Fruit fly (Drosophila melanogaster) whole organism, embryonic: ENCODE results near the gene CG11052.
A peak's percentile ranks its signal among the peaks of the same experiment; 100 is the strongest.

Experiments
- Aef1 ChIP-seq: fragments of 200-800 bp; sonication (Bioruptor generic); IDR thresholded peaks from 3 replicates; pipeline ENCODE4 v1.3.6; 2022; ENCODE audit warnings: missing biosample characterization, missing genetic modification characterization
- BEAF-32 ChIP-seq: fragments of 200-800 bp; sonication (Bioruptor generic); optimal IDR thresholded peaks from 3 replicates; lab custom pipeline; 2017; ENCODE audit warnings: missing biosample characterization, missing genetic modification characterization, mild to moderate bottlenecking, moderate library complexity, missing genetic modification reagents
- Bgb ChIP-seq: fragments of 200-800 bp; sonication (Bioruptor generic); IDR thresholded peaks from 2 replicates; pipeline ENCODE4 v1.3.6; 2022; ENCODE audit warnings: missing biosample characterization, missing genetic modification characterization; ENCODE audit not compliant: partially characterized antibody
- CG10366 ChIP-seq: fragments of 200-800 bp; sonication (Bioruptor generic); IDR thresholded peaks from 2 replicates; pipeline ENCODE4 v1.3.6; 2022; ENCODE audit warnings: missing biosample characterization, missing genetic modification characterization
- CG10431 ChIP-seq: fragments of 200-800 bp; sonication (Bioruptor generic); optimal IDR thresholded peaks from 3 replicates; lab custom pipeline; 2018; ENCODE audit warnings: missing biosample characterization, mild to moderate bottlenecking, missing genetic modification characterization
- CG11093 ChIP-seq: fragments of 200-800 bp; sonication (Bioruptor generic); IDR thresholded peaks from 3 replicates; pipeline ENCODE4 v1.3.6; 2022; ENCODE audit warnings: missing biosample characterization, missing genetic modification characterization
- CG11398 ChIP-seq: fragments of 200-800 bp; sonication (Bioruptor generic); optimal IDR thresholded peaks from 2 replicates; lab custom pipeline; 2016; ENCODE audit warnings: missing biosample characterization, missing genetic modification characterization
- CG11456 ChIP-seq: fragments of 200-800 bp; sonication (Bioruptor generic); IDR thresholded peaks from 3 replicates; pipeline ENCODE4 v1.3.6; 2022; ENCODE audit warnings: missing biosample characterization, missing genetic modification characterization
- CG12219 ChIP-seq: fragments of 200-800 bp; sonication (Bioruptor generic); optimal IDR thresholded peaks from 3 replicates; lab custom pipeline; 2018; ENCODE audit warnings: missing biosample characterization, mild to moderate bottlenecking, missing genetic modification characterization
- CG12769 ChIP-seq: fragments of 200-800 bp; sonication (Bioruptor generic); optimal IDR thresholded peaks from 2 replicates; lab custom pipeline; 2019; ENCODE audit warnings: missing biosample characterization, mild to moderate bottlenecking, missing genetic modification characterization, moderate library complexity
- CG13424 ChIP-seq: fragments of 200-800 bp; sonication (Bioruptor generic); optimal IDR thresholded peaks from 2 replicates; lab custom pipeline; 2019; ENCODE audit warnings: missing biosample characterization, mild to moderate bottlenecking, missing genetic modification characterization, moderate library complexity
- CG14965 ChIP-seq: fragments of 200-800 bp; sonication (Bioruptor generic); optimal IDR thresholded peaks from 2 replicates; lab custom pipeline; 2016; ENCODE audit warnings: missing biosample characterization, missing genetic modification characterization, borderline replicate concordance
- CG2678 ChIP-seq: fragments of 200-800 bp; sonication (Bioruptor generic); optimal IDR thresholded peaks from 3 replicates; lab custom pipeline; 2019; ENCODE audit warnings: missing biosample characterization, mild to moderate bottlenecking, missing genetic modification characterization, moderate library complexity
- CG30431 ChIP-seq: fragments of 200-800 bp; sonication (Bioruptor generic); optimal IDR thresholded peaks from 2 replicates; lab custom pipeline; 2017; ENCODE audit warnings: missing biosample characterization, missing genetic modification characterization
- CG34376 ChIP-seq: fragments of 200-800 bp; sonication (Bioruptor generic); optimal IDR thresholded peaks from 2 replicates; lab custom pipeline; 2018; ENCODE audit warnings: missing biosample characterization, mild to moderate bottlenecking, missing genetic modification characterization
- CG4617 ChIP-seq: fragments of 200-800 bp; sonication (Bioruptor generic); optimal IDR thresholded peaks from 3 replicates; lab custom pipeline; 2016; ENCODE audit warnings: missing biosample characterization, missing genetic modification characterization, borderline replicate concordance
- CG6791 ChIP-seq: fragments of 200-800 bp; sonication (Bioruptor generic); IDR thresholded peaks from 3 replicates; pipeline ENCODE4 v1.3.6; 2022; ENCODE audit warnings: missing biosample characterization, missing genetic modification characterization; ENCODE audit not compliant: partially characterized antibody
- CG8388 ChIP-seq: fragments of 200-800 bp; sonication (Bioruptor generic); optimal IDR thresholded peaks from 2 replicates; lab custom pipeline; 2019; ENCODE audit warnings: missing biosample characterization, mild to moderate bottlenecking, missing genetic modification characterization, moderate library complexity
- CG9797 ChIP-seq: fragments of 200-800 bp; sonication (Bioruptor generic); optimal IDR thresholded peaks from 3 replicates; lab custom pipeline; 2018; ENCODE audit warnings: missing biosample characterization, mild to moderate bottlenecking, missing genetic modification characterization
- CG9876 ChIP-seq: fragments of 200-800 bp; sonication (Bioruptor generic); optimal IDR thresholded peaks from 2 replicates; lab custom pipeline; 2016; ENCODE audit warnings: missing biosample characterization, missing genetic modification characterization
- Chrac-16 ChIP-seq: fragments of 200-800 bp; sonication (Bioruptor generic); optimal IDR thresholded peaks from 3 replicates; lab custom pipeline; 2016; ENCODE audit warnings: missing biosample characterization, missing genetic modification characterization
- CrebB ChIP-seq: fragments of 200-800 bp; sonication (Bioruptor generic); optimal IDR thresholded peaks from 3 replicates; lab custom pipeline; 2018; ENCODE audit warnings: missing biosample characterization, mild to moderate bottlenecking, missing genetic modification characterization
- Fer3 ChIP-seq: fragments of 200-800 bp; sonication (Bioruptor generic); optimal IDR thresholded peaks from 2 replicates; lab custom pipeline; 2018; ENCODE audit warnings: missing biosample characterization, mild to moderate bottlenecking, missing genetic modification characterization, moderate library complexity
- H2.0 ChIP-seq: fragments of 200-800 bp; sonication (Bioruptor generic); IDR thresholded peaks from 2 replicates; pipeline ENCODE4 v1.3.6; 2022; ENCODE audit warnings: missing biosample characterization, missing genetic modification characterization
- HmgZ ChIP-seq: fragments of 200-800 bp; sonication (Bioruptor generic); optimal IDR thresholded peaks from 2 replicates; lab custom pipeline; 2018; ENCODE audit warnings: missing biosample characterization, mild to moderate bottlenecking, missing genetic modification characterization
- Hr3 ChIP-seq: fragments of 200-800 bp; sonication (Bioruptor generic); optimal IDR thresholded peaks from 3 replicates; lab custom pipeline; 2016; ENCODE audit warnings: missing biosample characterization, missing genetic modification characterization
- MBD-R2 ChIP-seq: fragments of 200-800 bp; sonication (Bioruptor generic); IDR thresholded peaks from 2 replicates; pipeline ENCODE4 v1.3.6; 2022; ENCODE audit warnings: missing biosample characterization, missing genetic modification characterization
- Meics ChIP-seq: fragments of 200-800 bp; sonication (Bioruptor generic); optimal IDR thresholded peaks from 2 replicates; lab custom pipeline; 2017; ENCODE audit warnings: missing biosample characterization, mild to moderate bottlenecking, missing genetic modification characterization
- Xrp1 ChIP-seq: fragments of 200-800 bp; sonication (Bioruptor generic); IDR thresholded peaks from 2 replicates; pipeline ENCODE4 v1.3.6; 2022; ENCODE audit warnings: missing biosample characterization, missing genetic modification characterization
- YL-1 ChIP-seq: fragments of 200-800 bp; sonication (Bioruptor generic); optimal IDR thresholded peaks from 3 replicates; lab custom pipeline; 2017; ENCODE audit warnings: missing biosample characterization, mild to moderate bottlenecking, missing genetic modification characterization
- bbx ChIP-seq: fragments of 200-800 bp; sonication (Bioruptor generic); IDR thresholded peaks from 2 replicates; pipeline ENCODE4 v1.3.6; 2022; ENCODE audit warnings: missing biosample characterization, missing genetic modification characterization; ENCODE audit not compliant: partially characterized antibody
- bigmax ChIP-seq: fragments of 200-800 bp; sonication (Bioruptor generic); optimal IDR thresholded peaks from 2 replicates; lab custom pipeline; 2018; ENCODE audit warnings: missing biosample characterization, mild to moderate bottlenecking, missing genetic modification characterization
- cg ChIP-seq: fragments of 200-800 bp; sonication (Bioruptor generic); optimal IDR thresholded peaks from 3 replicates; lab custom pipeline; 2019; ENCODE audit warnings: missing biosample characterization, mild to moderate bottlenecking, missing genetic modification characterization, moderate library complexity
- crp ChIP-seq, 2 experiments: fragments of 200-800 bp; sonication (Bioruptor generic); optimal IDR thresholded peaks; 2 replicates in 1 of 2; 3 replicates in 1 of 2; lab custom pipeline; 2017; ENCODE audit warnings: missing biosample characterization in 2 of 2, missing genetic modification characterization in 2 of 2, mild to moderate bottlenecking in 1 of 2, moderate library complexity in 1 of 2
- dysf ChIP-seq: fragments of 200-800 bp; sonication (Bioruptor generic); IDR thresholded peaks from 3 replicates; pipeline ENCODE4 v1.3.6; 2022; ENCODE audit warnings: missing biosample characterization, missing genetic modification characterization
- eve ChIP-seq, 2 experiments: fragments of >200 bp; optimal IDR thresholded peaks; 2 replicates each; lab custom pipeline; 2017; ENCODE audit warnings: missing biosample characterization in 2 of 2, missing genetic modification characterization in 2 of 2
- fd64A ChIP-seq: fragments of 200-800 bp; sonication (Bioruptor generic); optimal IDR thresholded peaks from 3 replicates; lab custom pipeline; 2018; ENCODE audit warnings: missing biosample characterization, mild to moderate bottlenecking, missing genetic modification characterization
- grau ChIP-seq: fragments of 200-800 bp; optimal IDR thresholded peaks from 3 replicates; lab custom pipeline; 2019; ENCODE audit warnings: missing biosample characterization, mild to moderate bottlenecking, missing genetic modification characterization, moderate library complexity
- grn ChIP-seq: fragments of 200-800 bp; sonication (Bioruptor generic); optimal IDR thresholded peaks from 3 replicates; lab custom pipeline; 2017; ENCODE audit warnings: missing biosample characterization, missing genetic modification characterization
- lola ChIP-seq, 3 experiments: fragments of >200 bp in 2 of 3; fragments of 200-800 bp in 1 of 3; sonication (Bioruptor generic) in 1 of 3; optimal IDR thresholded peaks; 2 replicates each; lab custom pipeline; 2017 to 2019; ENCODE audit warnings: missing biosample characterization in 3 of 3, missing genetic modification characterization in 3 of 3, mild to moderate bottlenecking in 1 of 3, moderate library complexity in 1 of 3
- pzg ChIP-seq: fragments of 200-800 bp; sonication (Bioruptor generic); optimal IDR thresholded peaks from 3 replicates; lab custom pipeline; 2018; ENCODE audit warnings: missing biosample characterization, mild to moderate bottlenecking, missing genetic modification characterization, moderate library complexity
- slbo ChIP-seq: fragments of 200-800 bp; sonication (Bioruptor generic); IDR thresholded peaks from 2 replicates; pipeline ENCODE4 v1.3.6; 2022; ENCODE audit warnings: missing biosample characterization, missing genetic modification characterization
- so ChIP-seq: fragments of 200-800 bp; sonication (Bioruptor generic); IDR thresholded peaks from 3 replicates; pipeline ENCODE4 v1.3.6; 2022; ENCODE audit warnings: missing biosample characterization, missing genetic modification characterization
- stwl ChIP-seq: fragments of 200-800 bp; sonication (Bioruptor generic); optimal IDR thresholded peaks from 3 replicates; lab custom pipeline; 2018; ENCODE audit warnings: missing biosample characterization, mild to moderate bottlenecking, missing genetic modification characterization, moderate library complexity
- sug ChIP-seq: fragments of 200-800 bp; optimal IDR thresholded peaks from 2 replicates; lab custom pipeline; 2019; ENCODE audit warnings: missing biosample characterization, mild to moderate bottlenecking, missing genetic modification characterization, moderate library complexity
- tin ChIP-seq: fragments of 200-800 bp; sonication (Bioruptor generic); optimal IDR thresholded peaks from 3 replicates; lab custom pipeline; 2016; ENCODE audit warnings: missing biosample characterization, missing genetic modification characterization
- tna ChIP-seq: fragments of 200-800 bp; sonication (Bioruptor generic); IDR thresholded peaks from 2 replicates; pipeline ENCODE4 v1.3.6; 2022; ENCODE audit warnings: missing biosample characterization, missing genetic modification characterization; ENCODE audit not compliant: partially characterized antibody
- trem ChIP-seq: fragments of 200-800 bp; optimal IDR thresholded peaks from 3 replicates; lab custom pipeline; 2019; ENCODE audit warnings: missing biosample characterization, mild to moderate bottlenecking, missing genetic modification characterization, moderate library complexity
- twi ChIP-seq: fragments of 200-800 bp; optimal IDR thresholded peaks from 2 replicates; lab custom pipeline; 2019; ENCODE audit warnings: missing biosample characterization, mild to moderate bottlenecking, missing genetic modification characterization, moderate library complexity

Gene CG11052

DNA sequence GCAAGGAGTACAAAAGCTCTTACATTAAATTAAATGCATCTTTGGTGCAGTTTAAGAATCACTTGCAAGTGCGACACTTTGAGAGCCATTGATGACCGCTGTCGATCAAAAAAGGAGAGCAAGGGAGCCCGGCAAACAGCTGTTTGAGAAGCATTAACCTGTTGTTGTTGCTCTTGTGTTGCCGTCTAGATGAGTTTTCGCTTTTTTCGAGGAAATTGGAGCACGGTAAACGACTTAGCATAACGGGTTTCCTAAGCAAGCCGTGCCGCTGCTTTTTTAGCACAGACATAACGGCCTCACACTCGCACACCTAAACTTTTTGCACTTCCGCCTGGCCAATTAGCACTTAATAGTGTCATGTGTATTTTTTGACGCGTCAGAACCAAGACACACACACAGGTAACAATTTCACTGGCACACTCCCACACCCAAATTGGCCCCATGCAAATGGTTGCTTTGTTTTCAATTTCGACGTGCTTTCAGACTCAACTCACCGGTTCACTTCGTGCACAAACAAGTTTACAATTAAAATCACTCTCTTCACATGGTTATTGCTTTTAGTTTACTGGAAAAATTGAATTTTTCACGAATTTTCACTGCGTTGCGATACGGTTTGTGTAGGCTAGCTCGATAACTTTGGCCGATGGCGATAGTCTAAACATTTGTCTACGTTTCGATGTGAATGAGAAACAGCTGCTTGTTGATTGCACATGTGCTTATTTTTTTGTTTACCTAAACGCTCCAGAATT lies 21.2 kb upstream of the CG11052 start, which contains the start of the genes CG10903 and CG2747 (continued):
- TF ChIP-seq CG6791 (GFP tag; lab: Robert Waterston, UW), result peak; percentile 68; the same call in 2 of the 3 replicates
- no peak for TF ChIP-seq bigmax (GFP tag; lab: Kevin White, UChicago)
- TF ChIP-seq CG13424 (tag; lab: Kevin White, UChicago), result no peak
- TF ChIP-seq stwl, result peak; percentile 22
- no peak for TF ChIP-seq eve (GFP tag; optimal IDR thresholded peaks at IDR 0.05; lab: Kevin White, UChicago)
- TF ChIP-seq Fer3 (tag; lab: Kevin White, UChicago), result no peak
- peak; percentile 80 for TF ChIP-seq cg (GFP tag; lab: Kevin White, UChicago)
- TF ChIP-seq CG30431 (GFP tag; lab: Kevin White, UChicago), result no peak
- TF ChIP-seq MBD-R2 (GFP tag; lab: Robert Waterston, UW), result peak; percentile 70
- no peak for TF ChIP-seq CG9876
- peak; percentile 80 for TF ChIP-seq BEAF-32 (GFP tag; lab: Kevin White, UChicago)
- TF ChIP-seq crp (GFP tag; optimal IDR thresholded peaks at IDR 0.05; lab: Kevin White, UChicago), result peak; percentile 66 to 94
- TF ChIP-seq H2.0 (GFP tag; lab: Robert Waterston, UW), result no peak
- no peak for TF ChIP-seq tin (GFP tag; lab: Kevin White, UChicago)
- peak; percentile 39 for TF ChIP-seq HmgZ (tag; lab: Kevin White, UChicago)
- TF ChIP-seq trem (tag; lab: Kevin White, UChicago), result no peak
- TF ChIP-seq CG8388, result no peak
- TF ChIP-seq pzg (GFP tag; lab: Kevin White, UChicago), result peak; percentile 67
- TF ChIP-seq CG14965 (GFP tag; lab: Kevin White, UChicago), result no peak
- no peak for TF ChIP-seq CrebB (tag; lab: Kevin White, UChicago)
- TF ChIP-seq CG12219 (GFP tag; lab: Kevin White, UChicago), result no peak
- TF ChIP-seq CG10431 (GFP tag; lab: Kevin White, UChicago), result no peak
- peak; percentile 35 for TF ChIP-seq tna (GFP tag; lab: Robert Waterston, UW)
- peak; percentile 45 for TF ChIP-seq twi (tag; lab: Kevin White, UChicago)
- TF ChIP-seq so (GFP tag; lab: Robert Waterston, UW), result no peak
- no peak for TF ChIP-seq CG10366 (GFP tag; lab: Robert Waterston, UW)
- no peak for TF ChIP-seq Hr3
- TF ChIP-seq CG2678 (tag; lab: Kevin White, UChicago), result peak; percentile 17
- peak; percentile 79 for TF ChIP-seq YL-1 (GFP tag; lab: Kevin White, UChicago)
- no peak for TF ChIP-seq slbo (GFP tag; lab: Robert Waterston, UW)
- TF ChIP-seq Meics (GFP tag; lab: Kevin White, UChicago), result no peak
- TF ChIP-seq CG11398 (GFP tag; lab: Kevin White, UChicago), result no peak
- peak; percentile 41 for TF ChIP-seq CG12769 (tag; lab: Kevin White, UChicago)
- TF ChIP-seq grau (tag; lab: Kevin White, UChicago), result peak; percentile 9
- no peak for TF ChIP-seq Aef1 (GFP tag; lab: Robert Waterston, UW)
- TF ChIP-seq CG4617 (GFP tag; lab: Kevin White, UChicago), result peak; percentile 76
- TF ChIP-seq fd64A (GFP tag; lab: Kevin White, UChicago), result no peak
- peak; percentile 74 for TF ChIP-seq Bgb (GFP tag; lab: Robert Waterston, UW)
- peak; percentile 70 for TF ChIP-seq sug
- TF ChIP-seq CG9797 (GFP tag; lab: Kevin White, UChicago), result peak; percentile 12
- TF ChIP-seq CG34376 (GFP tag; lab: Kevin White, UChicago), result peak; percentile 49
- TF ChIP-seq dysf (GFP tag; lab: Robert Waterston, UW), result no peak
- TF ChIP-seq lola (GFP tag; optimal IDR thresholded peaks at IDR 0.05; lab: Kevin White, UChicago), result no peak
- TF ChIP-seq Xrp1, result no peak
- no peak for TF ChIP-seq CG11456 (GFP tag; lab: Robert Waterston, UW)
- no peak for TF ChIP-seq grn (GFP tag; lab: Kevin White, UChicago)
- no peak for TF ChIP-seq Chrac-16 (GFP tag; lab: Kevin White, UChicago)
- peak; percentile 62 for TF ChIP-seq bbx (GFP tag; lab: Robert Waterston, UW)
- TF ChIP-seq CG11093 (GFP tag; lab: Robert Waterston, UW), result no peak
